Worm (Caenorhabditis elegans) whole organism, young adult: Measurements from ENCODE around the gene K02A6.4.

Experiments used
- C17E4.6 ChIP-seq: fragments of 200-800 bp; sonication (Bioruptor generic); IDR thresholded peaks from 2 replicates; pipeline ENCODE4 v1.3.6; 2022; ENCODE audit warnings: missing genetic modification reagents, missing genetic modification characterization, missing compliant biosample characterization
- F49E8.2 ChIP-seq: sonication (generic microtip); optimal IDR thresholded peaks from 3 replicates; lab custom pipeline; 2017; ENCODE audit warnings: missing genetic modification characterization, mild to moderate bottlenecking, missing compliant biosample characterization, antibody characterized with exemption, moderate library complexity; ENCODE audit not compliant: insufficient read depth
- akir-1 ChIP-seq: fragments of 200-800 bp; sonication (Bioruptor generic); optimal IDR thresholded peaks from 2 replicates; lab custom pipeline; 2018; ENCODE audit warnings: mild to moderate bottlenecking, missing genetic modification characterization, moderate library complexity, missing compliant biosample characterization
- ama-1 ChIP-seq, 3 experiments: fragments of 150-350 bp in 1 of 3; sonication (generic microtip) in 2 of 3; optimal IDR thresholded peaks; 2 replicates each; lab custom pipeline; 2014 to 2018; ENCODE audit warnings: missing biosample characterization in 2 of 3, missing genetic modification characterization in 2 of 3, missing genetic modification reagents in 2 of 3
- athp-1 ChIP-seq: sonication (generic microtip); optimal IDR thresholded peaks from 2 replicates; lab custom pipeline; 2017; ENCODE audit warnings: mild to moderate bottlenecking, missing genetic modification characterization, missing compliant biosample characterization
- ets-4 ChIP-seq: fragments of 200-800 bp; sonication (Bioruptor generic); optimal IDR thresholded peaks from 2 replicates; lab custom pipeline; 2018; ENCODE audit warnings: mild to moderate bottlenecking, missing genetic modification characterization, missing compliant biosample characterization
- fkh-3 ChIP-seq: sonication (generic microtip); optimal IDR thresholded peaks from 2 replicates; lab custom pipeline; 2016; ENCODE audit warnings: mild to moderate bottlenecking, missing genetic modification characterization, missing compliant biosample characterization
- hmg-20 ChIP-seq: fragments of 200-800 bp; sonication (Bioruptor generic); IDR thresholded peaks from 2 replicates; pipeline ENCODE4 v1.3.6; 2022; ENCODE audit warnings: missing genetic modification reagents, missing genetic modification characterization, missing compliant biosample characterization
- nhr-179 ChIP-seq: sonication (generic microtip); optimal IDR thresholded peaks from 2 replicates; lab custom pipeline; 2016; ENCODE audit warnings: mild to moderate bottlenecking, missing genetic modification characterization, missing compliant biosample characterization
- pha-4 ChIP-seq: fragments of 150-350 bp; sonication (generic microtip); optimal IDR thresholded peaks from 2 replicates; lab custom pipeline; 2014; ENCODE audit warnings: missing biosample characterization, missing genetic modification reagents, missing genetic modification characterization
- snpc-4 ChIP-seq, 5 experiments: fragments of 150-350 bp in 1 of 5; sonication (generic microtip) in 4 of 5; optimal IDR thresholded peaks; 2 replicates each; lab custom pipeline; 2014 to 2018; ENCODE audit warnings: missing genetic modification characterization in 5 of 5, missing biosample characterization in 3 of 5, antibody characterized with exemption in 2 of 5, mild to moderate bottlenecking in 2 of 5, missing compliant biosample characterization in 2 of 5, missing genotype in 2 of 5, moderate library complexity in 2 of 5, missing genetic modification reagents in 1 of 5
- unc-62 ChIP-seq: fragments of 150-350 bp; optimal IDR thresholded peaks from 2 replicates; lab custom pipeline; 2014; ENCODE audit warnings: missing biosample characterization, missing genetic modification reagents, missing genetic modification characterization
- ztf-6 ChIP-seq: fragments of 200-800 bp; sonication (Bioruptor generic); IDR thresholded peaks from 2 replicates; pipeline ENCODE4 v1.3.6; 2022; ENCODE audit warnings: missing genetic modification reagents, missing genetic modification characterization, missing compliant biosample characterization

- no peak for TF ChIP-seq snpc-4 (GFP tag; optimal IDR thresholded peaks at IDR 0.05; lab: Kevin White, UChicago)
- TF ChIP-seq snpc-4 (tag; optimal IDR thresholded peaks at IDR 0.05; lab: Kevin White, UChicago) = no peak
- no peak for TF ChIP-seq akir-1 (GFP tag; lab: Kevin White, UChicago)
- TF ChIP-seq ama-1 (optimal IDR thresholded peaks at IDR 0.05; lab: Kevin White, UChicago) = no peak
- TF ChIP-seq ama-1 (GFP tag; optimal IDR thresholded peaks at IDR 0.05; lab: Kevin White, UChicago) = no peak
- TF ChIP-seq C17E4.6 = no peak
- TF ChIP-seq pha-4 (tag; lab: Kevin White, UChicago) = no peak
- TF ChIP-seq athp-1 (tag; lab: Kevin White, UChicago) = no peak
- no peak for TF ChIP-seq unc-62 (GFP tag; lab: Kevin White, UChicago)
- no peak for TF ChIP-seq ets-4 (GFP tag; lab: Kevin White, UChicago)
- TF ChIP-seq hmg-20 (GFP tag; lab: Robert Waterston, UW) = no peak
- no peak for TF ChIP-seq fkh-3 (tag; lab: Kevin White, UChicago)
- TF ChIP-seq ztf-6 = no peak
- TF ChIP-seq nhr-179 (tag; lab: Kevin White, UChicago) = no peak
- TF ChIP-seq F49E8.2 (tag; lab: Kevin White, UChicago) = no peak
Measured at ce11 chrX:8203684-8204083, 14.9 kb downstream of the K02A6.4 start, which contains the start of gene C17H11.6.
